Comparison of ENCODE assay signal across 2 fruit fly cellular contexts in genomic region chrX:3696540-3697206, dm6.
TF ChIP-seq lines count a peak whose summit lies in the region.

No protein-coding gene starts in this region.

TF ChIP-seq in whole organism, embryonic, 481 proteins besides CTCF, POLR2A, EP300 and RAD21 (continued from another document):
- TF ChIP-seq Trl (optimal IDR thresholded peaks at IDR 0.05; lab: Kevin White, UChicago) (peak; percentile 65 to 85), Trl (GFP tag; optimal IDR thresholded peaks at IDR 0.05; lab: Kevin White, UChicago) (no peak), CG17359 (tag; optimal IDR thresholded peaks at IDR 0.05; lab: Kevin White, UChicago) (peak; percentile 19), pb (GFP tag; optimal IDR thresholded peaks at IDR 0.05; lab: Kevin White, UChicago) (no peak), Med (GFP tag; lab: Kevin White, UChicago) (peak; percentile 65), CG2199 (GFP tag; IDR thresholded peaks at IDR 0.05; lab: Robert Waterston, UW) (no peak), fd96Cb (tag; optimal IDR thresholded peaks at IDR 0.05; lab: Kevin White, UChicago) (peak; percentile 22), CG11504 (tag; optimal IDR thresholded peaks at IDR 0.05; lab: Kevin White, UChicago) (peak; percentile 22), Chrac-16 (GFP tag; optimal IDR thresholded peaks at IDR 0.05; lab: Kevin White, UChicago) (peak; percentile 5), dm (GFP tag; optimal IDR thresholded peaks at IDR 0.05; lab: Kevin White, UChicago) (peak; percentile 29), CG12942 (GFP tag; optimal IDR thresholded peaks at IDR 0.05; lab: Kevin White, UChicago) (no peak), dimm (GFP tag; IDR thresholded peaks at IDR 0.05; lab: Robert Waterston, UW) (no peak), dmrt11E (tag; optimal IDR thresholded peaks at IDR 0.05; lab: Kevin White, UChicago) (peak; percentile 18), Dad (GFP tag; optimal IDR thresholded peaks at IDR 0.05; lab: Kevin White, UChicago) (no peak), Myb (GFP tag; optimal IDR thresholded peaks at IDR 0.05; lab: Kevin White, UChicago) (no peak), HLH3B (GFP tag; IDR thresholded peaks at IDR 0.05; lab: Robert Waterston, UW) (0 out of 2 replicates have a peak, but pooled peaks have one; percentile 6), CG33557 (GFP tag; optimal IDR thresholded peaks at IDR 0.05; lab: Kevin White, UChicago) (no peak), CG10147 (GFP tag; optimal IDR thresholded peaks at IDR 0.05; lab: Kevin White, UChicago) (no peak), danr (GFP tag; IDR thresholded peaks at IDR 0.05; lab: Robert Waterston, UW) (no peak), CG15601 (tag; optimal IDR thresholded peaks at IDR 0.05; lab: Kevin White, UChicago) (no peak), p53 (GFP tag; optimal IDR thresholded peaks at IDR 0.05; lab: Kevin White, UChicago) (no peak), lola (GFP tag; optimal IDR thresholded peaks at IDR 0.05; lab: Kevin White, UChicago) (peak in 1 of 3 experiments; percentile 34), chn (GFP tag; optimal IDR thresholded peaks at IDR 0.05; lab: Kevin White, UChicago) (no peak), sens (GFP tag; lab: Kevin White, UChicago) (peak; percentile 79), CG3847 (GFP tag; IDR thresholded peaks at IDR 0.05; lab: Robert Waterston, UW) (no peak), HLH4C (GFP tag; IDR thresholded peaks at IDR 0.05; lab: Robert Waterston, UW; ENCODE audit: partially characterized antibody) (no peak), CG10979 (tag; optimal IDR thresholded peaks at IDR 0.05; lab: Kevin White, UChicago) (peak; percentile 45), CG3281 (GFP tag; optimal IDR thresholded peaks at IDR 0.05; lab: Kevin White, UChicago) (no peak), az2 (GFP tag; optimal IDR thresholded peaks at IDR 0.05; lab: Kevin White, UChicago) (peak; percentile 12), CoRest (tag; optimal IDR thresholded peaks at IDR 0.05; lab: Kevin White, UChicago) (no peak), Dip2 (GFP tag; IDR thresholded peaks at IDR 0.05; lab: Robert Waterston, UW) (no peak), tx (GFP tag; optimal IDR thresholded peaks at IDR 0.05; lab: Kevin White, UChicago) (no peak), CG31441 (GFP tag; IDR thresholded peaks at IDR 0.05; lab: Robert Waterston, UW) (0 out of 2 replicates have a peak, but pooled peaks have one; percentile 30), unpg (GFP tag; optimal IDR thresholded peaks at IDR 0.05; lab: Kevin White, UChicago) (peak; percentile 32), Sin3A (optimal IDR thresholded peaks at IDR 0.05; lab: Kevin White, UChicago) (no peak), CG2712 (tag; optimal IDR thresholded peaks at IDR 0.05; lab: Kevin White, UChicago) (peak; percentile 37), CG17829 (tag; optimal IDR thresholded peaks at IDR 0.05; lab: Kevin White, UChicago) (no peak), slbo (GFP tag; IDR thresholded peaks at IDR 0.05; lab: Robert Waterston, UW) (no peak), CG12769 (tag; optimal IDR thresholded peaks at IDR 0.05; lab: Kevin White, UChicago) (no peak), Neu2 (GFP tag; optimal IDR thresholded peaks at IDR 0.05; lab: Kevin White, UChicago; ENCODE audit: borderline replicate concordance) (no peak), NK7.1 (GFP tag; optimal IDR thresholded peaks at IDR 0.05; lab: Kevin White, UChicago) (no peak), kni (GFP tag; optimal IDR thresholded peaks at IDR 0.05; lab: Kevin White, UChicago) (peak; percentile 42), CG18262 (tag; optimal IDR thresholded peaks at IDR 0.05; lab: Kevin White, UChicago) (peak; percentile 43), gem (tag; optimal IDR thresholded peaks at IDR 0.05; lab: Kevin White, UChicago) (peak; percentile 44), CG14710 (tag; optimal IDR thresholded peaks at IDR 0.05; lab: Kevin White, UChicago) (peak; percentile 2), D (optimal IDR thresholded peaks at IDR 0.05; lab: Kevin White, UChicago) (no peak), D (GFP tag; optimal IDR thresholded peaks at IDR 0.05; lab: Kevin White, UChicago) (peak; percentile 13), chif (GFP tag; optimal IDR thresholded peaks at IDR 0.05; lab: Kevin White, UChicago) (peak in 1 of 2 experiments; percentile 8), Hey (tag; optimal IDR thresholded peaks at IDR 0.05; lab: Kevin White, UChicago) (peak; percentile 42), Aef1 (GFP tag; IDR thresholded peaks at IDR 0.05; lab: Robert Waterston, UW) (no peak), Drgx (GFP tag; IDR thresholded peaks at IDR 0.05; lab: Robert Waterston, UW) (no peak; the same call in 1 of the 2 replicates), CG1603 (tag; optimal IDR thresholded peaks at IDR 0.05; lab: Kevin White, UChicago) (peak; percentile 61), nerfin-1 (tag; optimal IDR thresholded peaks at IDR 0.05; lab: Kevin White, UChicago) (peak; percentile 23), Xrp1 (GFP tag; IDR thresholded peaks at IDR 0.05; lab: Robert Waterston, UW) (0 out of 2 replicates have a peak, but pooled peaks have one; percentile 6), Bdp1 (GFP tag; optimal IDR thresholded peaks at IDR 0.05; lab: Kevin White, UChicago) (no peak), gt (GFP tag; IDR thresholded peaks at IDR 0.05; lab: Robert Waterston, UW) (no peak)

TF ChIP-seq in whole organism, prepupa, 60 proteins besides CTCF, POLR2A, EP300 and RAD21 (continued from another document):
- TF ChIP-seq fd85E (GFP tag; optimal IDR thresholded peaks at IDR 0.05; lab: Kevin White, UChicago) (no peak), CG11294 (GFP tag; IDR thresholded peaks at IDR 0.05; lab: Robert Waterston, UW) (no peak), CG8319 (GFP tag; optimal IDR thresholded peaks at IDR 0.05; lab: Kevin White, UChicago) (no peak), cyc (GFP tag; optimal IDR thresholded peaks at IDR 0.05; lab: Kevin White, UChicago) (peak; percentile 30), Met (GFP tag; optimal IDR thresholded peaks at IDR 0.05; lab: Kevin White, UChicago) (peak; percentile 55), acj6 (GFP tag; optimal IDR thresholded peaks at IDR 0.05; lab: Kevin White, UChicago) (peak; percentile 7), Smox (GFP tag; optimal IDR thresholded peaks at IDR 0.05; lab: Kevin White, UChicago) (peak; percentile 16), CG9139 (GFP tag; optimal IDR thresholded peaks at IDR 0.05; lab: Kevin White, UChicago) (no peak), CG31627 (GFP tag; optimal IDR thresholded peaks at IDR 0.05; lab: Kevin White, UChicago) (peak; percentile 36), dac (GFP tag; optimal IDR thresholded peaks at IDR 0.05; lab: Kevin White, UChicago) (peak; percentile 14), fkh (GFP tag; optimal IDR thresholded peaks at IDR 0.05; lab: Kevin White, UChicago) (no peak), Lpt (GFP tag; optimal IDR thresholded peaks at IDR 0.05; lab: Kevin White, UChicago) (no peak), CG6276 (GFP tag; optimal IDR thresholded peaks at IDR 0.05; lab: Kevin White, UChicago) (no peak), CG6792 (GFP tag; optimal IDR thresholded peaks at IDR 0.05; lab: Kevin White, UChicago) (peak; percentile 1), CG6808 (GFP tag; optimal IDR thresholded peaks at IDR 0.05; lab: Kevin White, UChicago) (no peak), Eip78C (GFP tag; lab: Kevin White, UChicago) (peak; percentile 85), dsx (GFP tag; optimal IDR thresholded peaks at IDR 0.05; lab: Kevin White, UChicago; ENCODE audit: poor library complexity, severe bottlenecking) (peak; percentile 87), topi (GFP tag; optimal IDR thresholded peaks at IDR 0.05; lab: Kevin White, UChicago) (peak; percentile 48), vri (GFP tag; optimal IDR thresholded peaks at IDR 0.05; lab: Kevin White, UChicago) (peak; percentile 2), CG8119 (GFP tag; IDR thresholded peaks at IDR 0.05; lab: Robert Waterston, UW) (no peak; the same call in 2 of the 3 replicates), Ets21C (GFP tag; optimal IDR thresholded peaks at IDR 0.05; lab: Kevin White, UChicago) (peak; percentile 7), Sox102F (GFP tag; optimal IDR thresholded peaks at IDR 0.05; lab: Kevin White, UChicago) (peak; percentile 8), Sox14 (GFP tag; optimal IDR thresholded peaks at IDR 0.05; lab: Kevin White, UChicago) (no peak), Eip75B (GFP tag; optimal IDR thresholded peaks at IDR 0.05; lab: Kevin White, UChicago) (peak; percentile 6), spab (GFP tag; optimal IDR thresholded peaks at IDR 0.05; lab: Kevin White, UChicago) (no peak), CG34406 (GFP tag; optimal IDR thresholded peaks at IDR 0.05; lab: Kevin White, UChicago) (peak; percentile 1)
TF ChIP-seq in whole organism, prepupa: peak in this region for 24.
